Fruit fly (Drosophila melanogaster) whole organism, pupa: ENCODE results near the gene CG12594.

Experiments
- CG10348 ChIP-seq: fragments of 200-800 bp; sonication (Bioruptor generic); IDR thresholded peaks from 2 replicates; pipeline ENCODE4 v1.3.6; 2022; ENCODE audit warnings: missing biosample characterization, missing genetic modification characterization
- CG12605 ChIP-seq: fragments of 200-800 bp; sonication (Bioruptor generic); IDR thresholded peaks from 2 replicates; pipeline ENCODE4 v1.3.6; 2022; ENCODE audit warnings: missing biosample characterization, missing genetic modification characterization
- CG13204 ChIP-seq: fragments of 200-800 bp; sonication (Bioruptor generic); optimal IDR thresholded peaks from 2 replicates; lab custom pipeline; 2018; ENCODE audit warnings: missing biosample characterization, mild to moderate bottlenecking, missing genetic modification characterization, moderate library complexity
- CG14655 ChIP-seq: fragments of 200-800 bp; sonication (Bioruptor generic); optimal IDR thresholded peaks from 3 replicates; lab custom pipeline; 2017; ENCODE audit warnings: mild to moderate bottlenecking, missing biosample characterization, missing genetic modification reagents, missing genetic modification characterization
- CG15710 ChIP-seq: fragments of 200-800 bp; sonication (Bioruptor generic); optimal IDR thresholded peaks from 2 replicates; lab custom pipeline; 2018; ENCODE audit warnings: missing biosample characterization, mild to moderate bottlenecking, missing genetic modification characterization, moderate library complexity
- CG17806 ChIP-seq: fragments of 200-800 bp; sonication (Bioruptor generic); optimal IDR thresholded peaks from 2 replicates; lab custom pipeline; 2018; ENCODE audit warnings: missing biosample characterization, mild to moderate bottlenecking, missing genetic modification characterization, moderate library complexity
- CG32121 ChIP-seq: fragments of 200-800 bp; sonication (Bioruptor generic); IDR thresholded peaks from 2 replicates; pipeline ENCODE4 v1.3.6; 2022; ENCODE audit warnings: missing biosample characterization, missing genetic modification characterization
- CG34367 ChIP-seq: fragments of 200-800 bp; sonication (Bioruptor generic); optimal IDR thresholded peaks from 2 replicates; lab custom pipeline; 2018; ENCODE audit warnings: missing biosample characterization, mild to moderate bottlenecking, missing genetic modification characterization
- CG4496 ChIP-seq: fragments of 200-800 bp; sonication (Bioruptor generic); IDR thresholded peaks from 3 replicates; pipeline ENCODE4 v1.3.6; 2022; ENCODE audit warnings: missing biosample characterization, missing genetic modification characterization
- CG8159 ChIP-seq: fragments of 200-800 bp; sonication (Bioruptor generic); optimal IDR thresholded peaks from 3 replicates; lab custom pipeline; 2018; ENCODE audit warnings: missing biosample characterization, mild to moderate bottlenecking, missing genetic modification characterization, moderate library complexity
- CG8301 ChIP-seq: fragments of 200-800 bp; sonication (Bioruptor generic); optimal IDR thresholded peaks from 2 replicates; lab custom pipeline; 2018; ENCODE audit warnings: missing biosample characterization, mild to moderate bottlenecking, missing genetic modification characterization
- CG9948 ChIP-seq: fragments of 200-800 bp; sonication (Bioruptor generic); optimal IDR thresholded peaks from 2 replicates; lab custom pipeline; 2018; ENCODE audit warnings: missing biosample characterization, mild to moderate bottlenecking, missing genetic modification characterization, moderate library complexity
- D1 ChIP-seq: fragments of 200-800 bp; sonication (Bioruptor generic); optimal IDR thresholded peaks from 2 replicates; lab custom pipeline; 2018; ENCODE audit warnings: missing biosample characterization, mild to moderate bottlenecking, missing genetic modification characterization, moderate library complexity
- EcR ChIP-seq: fragments of 200-800 bp; sonication (Bioruptor generic); optimal IDR thresholded peaks from 3 replicates; lab custom pipeline; 2019; ENCODE audit warnings: missing biosample characterization, missing genetic modification characterization, mild to moderate bottlenecking, moderate library complexity, missing genetic modification reagents
- Ets98B ChIP-seq: fragments of 200-800 bp; sonication (Bioruptor generic); IDR thresholded peaks from 2 replicates; pipeline ENCODE4 v1.3.6; 2022; ENCODE audit warnings: missing biosample characterization, missing genetic modification characterization
- Pif1A ChIP-seq: fragments of 200-800 bp; sonication (Bioruptor generic); optimal IDR thresholded peaks from 3 replicates; lab custom pipeline; 2016; ENCODE audit warnings: missing biosample characterization, missing genetic modification characterization
- Pif1B ChIP-seq: fragments of 200-800 bp; sonication (Bioruptor generic); optimal IDR thresholded peaks from 3 replicates; lab custom pipeline; 2016; ENCODE audit warnings: missing biosample characterization, missing genetic modification characterization
- Snoo ChIP-seq: fragments of 200-800 bp; sonication (Bioruptor generic); optimal IDR thresholded peaks from 3 replicates; lab custom pipeline; 2017; ENCODE audit warnings: missing biosample characterization, mild to moderate bottlenecking, missing genetic modification characterization, inconsistent platforms
- fd96Ca ChIP-seq: fragments of 200-800 bp; sonication (Bioruptor generic); IDR thresholded peaks from 3 replicates; pipeline ENCODE4 v1.3.6; 2022; ENCODE audit warnings: missing biosample characterization, missing genetic modification characterization
- gl ChIP-seq: fragments of 200-800 bp; sonication (Bioruptor generic); optimal IDR thresholded peaks from 2 replicates; lab custom pipeline; 2018; ENCODE audit warnings: missing biosample characterization, mild to moderate bottlenecking, missing genetic modification characterization
- rn ChIP-seq: fragments of 200-800 bp; sonication (Bioruptor generic); IDR thresholded peaks from 2 replicates; pipeline ENCODE4 v1.3.6; 2022; ENCODE audit warnings: missing biosample characterization, missing genetic modification characterization

Gene CG12594

dm6 chr3R:11759185-11759731 lies 37.7 kb downstream of the CG12594 start:
- TF ChIP-seq CG13204 (no peak), CG8159 (tag; lab: Kevin White, UChicago) (no peak), CG8301 (tag; lab: Kevin White, UChicago) (no peak), CG17806 (tag; lab: Kevin White, UChicago) (no peak), Pif1B (GFP tag; lab: Kevin White, UChicago) (no peak), CG14655 (no peak), CG9948 (tag; lab: Kevin White, UChicago) (no peak), Ets98B (GFP tag; lab: Robert Waterston, UW) (no peak)

- no peak for TF ChIP-seq fd96Ca (GFP tag; lab: Robert Waterston, UW)
- no peak for TF ChIP-seq CG14655
- no peak for TF ChIP-seq CG9948 (tag; lab: Kevin White, UChicago)
- TF ChIP-seq CG13204 = no peak
- no peak for TF ChIP-seq Pif1A (GFP tag; lab: Kevin White, UChicago)
- TF ChIP-seq CG17806 (tag; lab: Kevin White, UChicago) = no peak
- no peak for TF ChIP-seq CG12605 (GFP tag; lab: Robert Waterston, UW)
- TF ChIP-seq Snoo = no peak
- TF ChIP-seq D1 (tag; lab: Kevin White, UChicago) = no peak
- no peak for TF ChIP-seq Pif1B (GFP tag; lab: Kevin White, UChicago)
- no peak for TF ChIP-seq CG8301 (tag; lab: Kevin White, UChicago)
- no peak for TF ChIP-seq CG10348 (GFP tag; lab: Robert Waterston, UW)
Measured at dm6 chr3R:11759971-11760370, 38.4 kb downstream of the CG12594 start.

- TF ChIP-seq CG4496 (GFP tag; lab: Robert Waterston, UW) (no peak), CG8301 (tag; lab: Kevin White, UChicago) (peak; percentile 100), CG15710 (tag; lab: Kevin White, UChicago) (peak; percentile 100), CG12605 (GFP tag; lab: Robert Waterston, UW) (no peak), Pif1A (GFP tag; lab: Kevin White, UChicago) (peak; percentile 100), Pif1B (GFP tag; lab: Kevin White, UChicago) (peak; percentile 100), gl (tag; lab: Kevin White, UChicago) (peak; percentile 100), CG14655 (peak; percentile 100), CG9948 (tag; lab: Kevin White, UChicago) (peak; percentile 100), CG32121 (no peak), Snoo (peak; percentile 100), Ets98B (GFP tag; lab: Robert Waterston, UW) (no peak), EcR (GFP tag; lab: Kevin White, UChicago) (peak; percentile 79), rn (GFP tag; lab: Robert Waterston, UW) (no peak), D1 (tag; lab: Kevin White, UChicago) (peak; percentile 99), fd96Ca (GFP tag; lab: Robert Waterston, UW) (no peak), CG8159 (tag; lab: Kevin White, UChicago) (peak; percentile 100), CG17806 (tag; lab: Kevin White, UChicago) (peak; percentile 100), CG10348 (GFP tag; lab: Robert Waterston, UW) (no peak), CG34367 (tag; lab: Kevin White, UChicago) (peak; percentile 100), CG13204 (peak; percentile 99)
Measured at dm6 chr3R:11760669-11761387, 39.3 kb downstream of the CG12594 start.

dm6 chr3R:11761718-11762117 lies 40.2 kb downstream of the CG12594 start:
- TF ChIP-seq CG34367 (tag; lab: Kevin White, UChicago) = no peak
- TF ChIP-seq fd96Ca (GFP tag; lab: Robert Waterston, UW) = no peak
- no peak for TF ChIP-seq rn (GFP tag; lab: Robert Waterston, UW)
- TF ChIP-seq Snoo = no peak
- no peak for TF ChIP-seq CG14655
- TF ChIP-seq Pif1B (GFP tag; lab: Kevin White, UChicago) = no peak
- no peak for TF ChIP-seq EcR (GFP tag; lab: Kevin White, UChicago)
- no peak for TF ChIP-seq D1 (tag; lab: Kevin White, UChicago)
- no peak for TF ChIP-seq CG8159 (tag; lab: Kevin White, UChicago)
- TF ChIP-seq CG32121 = no peak
- no peak for TF ChIP-seq CG8301 (tag; lab: Kevin White, UChicago)
- TF ChIP-seq CG4496 (GFP tag; lab: Robert Waterston, UW) = no peak
- no peak for TF ChIP-seq Pif1A (GFP tag; lab: Kevin White, UChicago)
- no peak for TF ChIP-seq CG17806 (tag; lab: Kevin White, UChicago)
- no peak for TF ChIP-seq CG9948 (tag; lab: Kevin White, UChicago)
- TF ChIP-seq Ets98B (GFP tag; lab: Robert Waterston, UW) = no peak

- TF ChIP-seq gl (tag; lab: Kevin White, UChicago) (peak; percentile 19), CG12605 (GFP tag; lab: Robert Waterston, UW) (no peak), EcR (GFP tag; lab: Kevin White, UChicago) (peak; percentile 77)
Measured at dm6 chr3R:11762500-11762899, 41.0 kb downstream of the CG12594 start.
